Fruit fly (Drosophila melanogaster) whole organism, embryonic: ENCODE results near the gene RpS17.

ENCODE experiments used
- Abd-B ChIP-seq: fragments of 200-800 bp; sonication (Bioruptor generic); optimal IDR thresholded peaks from 2 replicates; lab custom pipeline; 2018; ENCODE audit warnings: missing biosample characterization, mild to moderate bottlenecking, missing genetic modification characterization, moderate library complexity
- Bgb ChIP-seq: fragments of 200-800 bp; sonication (Bioruptor generic); IDR thresholded peaks from 2 replicates; pipeline ENCODE4 v1.3.6; 2022; ENCODE audit warnings: missing biosample characterization, missing genetic modification characterization; ENCODE audit not compliant: partially characterized antibody
- CG10321 ChIP-seq: fragments of 200-800 bp; sonication (Bioruptor generic); IDR thresholded peaks from 2 replicates; pipeline ENCODE4 v1.3.6; 2022; ENCODE audit warnings: missing biosample characterization, missing genetic modification characterization
- CG11093 ChIP-seq: fragments of 200-800 bp; sonication (Bioruptor generic); IDR thresholded peaks from 3 replicates; pipeline ENCODE4 v1.3.6; 2022; ENCODE audit warnings: missing biosample characterization, missing genetic modification characterization
- CG14860 ChIP-seq: fragments of 200-800 bp; sonication (Bioruptor generic); IDR thresholded peaks from 3 replicates; pipeline ENCODE4 v1.3.6; 2022; ENCODE audit warnings: missing biosample characterization, missing genetic modification characterization; ENCODE audit not compliant: partially characterized antibody
- CG1602 ChIP-seq: fragments of 200-800 bp; sonication (Bioruptor generic); optimal IDR thresholded peaks from 3 replicates; lab custom pipeline; 2016; ENCODE audit warnings: missing biosample characterization, missing genetic modification characterization
- CG2129 ChIP-seq: fragments of 200-800 bp; sonication (Bioruptor generic); IDR thresholded peaks from 2 replicates; pipeline ENCODE4 v1.3.6; 2022; ENCODE audit warnings: missing biosample characterization, missing genetic modification characterization; ENCODE audit not compliant: partially characterized antibody
- CG2678 ChIP-seq: fragments of 200-800 bp; sonication (Bioruptor generic); optimal IDR thresholded peaks from 3 replicates; lab custom pipeline; 2019; ENCODE audit warnings: missing biosample characterization, mild to moderate bottlenecking, missing genetic modification characterization, moderate library complexity
- CG34376 ChIP-seq: fragments of 200-800 bp; sonication (Bioruptor generic); optimal IDR thresholded peaks from 2 replicates; lab custom pipeline; 2018; ENCODE audit warnings: missing biosample characterization, mild to moderate bottlenecking, missing genetic modification characterization
- CG4360 ChIP-seq: fragments of 200-800 bp; sonication (Bioruptor generic); IDR thresholded peaks from 2 replicates; pipeline ENCODE4 v1.3.6; 2022; ENCODE audit warnings: missing biosample characterization, missing genetic modification characterization
- CG4617 ChIP-seq: fragments of 200-800 bp; sonication (Bioruptor generic); optimal IDR thresholded peaks from 3 replicates; lab custom pipeline; 2016; ENCODE audit warnings: missing biosample characterization, missing genetic modification characterization, borderline replicate concordance
- CG5245 ChIP-seq: fragments of 200-800 bp; sonication (Bioruptor generic); optimal IDR thresholded peaks from 3 replicates; lab custom pipeline; 2016; ENCODE audit warnings: missing biosample characterization, missing genetic modification characterization
- CG7786 ChIP-seq: fragments of 200-800 bp; sonication (Bioruptor generic); optimal IDR thresholded peaks from 2 replicates; lab custom pipeline; 2016; ENCODE audit warnings: missing biosample characterization, missing genetic modification characterization
- CG8281 ChIP-seq: fragments of 200-800 bp; sonication (Bioruptor generic); optimal IDR thresholded peaks from 2 replicates; lab custom pipeline; 2018; ENCODE audit warnings: missing biosample characterization, mild to moderate bottlenecking, missing genetic modification characterization, moderate library complexity
- CG9797 ChIP-seq: fragments of 200-800 bp; sonication (Bioruptor generic); optimal IDR thresholded peaks from 3 replicates; lab custom pipeline; 2018; ENCODE audit warnings: missing biosample characterization, mild to moderate bottlenecking, missing genetic modification characterization
- CG9876 ChIP-seq: fragments of 200-800 bp; sonication (Bioruptor generic); optimal IDR thresholded peaks from 2 replicates; lab custom pipeline; 2016; ENCODE audit warnings: missing biosample characterization, missing genetic modification characterization
- CG9932 ChIP-seq: fragments of 200-800 bp; sonication (Bioruptor generic); IDR thresholded peaks from 2 replicates; pipeline ENCODE4 v1.3.6; 2022; ENCODE audit warnings: missing biosample characterization, missing genetic modification characterization
- Dad ChIP-seq: fragments of 200-800 bp; sonication (Bioruptor generic); optimal IDR thresholded peaks from 3 replicates; lab custom pipeline; 2016; ENCODE audit warnings: missing biosample characterization, missing genetic modification characterization
- Dfd ChIP-seq, 2 experiments: fragments of >200 bp; optimal IDR thresholded peaks; 2 replicates each; lab custom pipeline; 2017; ENCODE audit warnings: missing biosample characterization in 2 of 2, missing genetic modification characterization in 2 of 2
- Elba2 ChIP-seq: fragments of 200-800 bp; sonication (Bioruptor generic); optimal IDR thresholded peaks from 3 replicates; lab custom pipeline; 2016; ENCODE audit warnings: missing biosample characterization, missing genetic modification characterization
- Hmr ChIP-seq: fragments of 200-800 bp; sonication (Bioruptor generic); optimal IDR thresholded peaks from 3 replicates; lab custom pipeline; 2017; ENCODE audit warnings: mild to moderate bottlenecking, missing biosample characterization, missing genetic modification reagents, missing genetic modification characterization
- Hr78 ChIP-seq, 2 experiments: fragments of 200-800 bp in 1 of 2; fragments of >200 bp in 1 of 2; sonication (Bioruptor generic) in 1 of 2; optimal IDR thresholded peaks; 2 replicates each; lab custom pipeline; 2017 to 2019; ENCODE audit warnings: missing biosample characterization in 2 of 2, missing genetic modification characterization in 2 of 2, mild to moderate bottlenecking in 1 of 2, moderate library complexity in 1 of 2
- Lhr ChIP-seq: fragments of 200-800 bp; sonication (Bioruptor generic); optimal IDR thresholded peaks from 3 replicates; lab custom pipeline; 2017; ENCODE audit warnings: mild to moderate bottlenecking, missing biosample characterization, missing genetic modification reagents, missing genetic modification characterization
- MBD-R2 ChIP-seq: fragments of 200-800 bp; sonication (Bioruptor generic); IDR thresholded peaks from 2 replicates; pipeline ENCODE4 v1.3.6; 2022; ENCODE audit warnings: missing biosample characterization, missing genetic modification characterization
- Neu2 ChIP-seq: fragments of 200-800 bp; sonication (Bioruptor generic); optimal IDR thresholded peaks from 3 replicates; lab custom pipeline; 2016; ENCODE audit warnings: missing biosample characterization, missing genetic modification characterization, borderline replicate concordance
- Opbp ChIP-seq: fragments of 200-800 bp; sonication (Bioruptor generic); IDR thresholded peaks from 3 replicates; pipeline ENCODE4 v1.3.6; 2022; ENCODE audit warnings: missing biosample characterization, missing genetic modification characterization; ENCODE audit not compliant: partially characterized antibody
- PHDP ChIP-seq: fragments of 200-800 bp; sonication (Bioruptor generic); optimal IDR thresholded peaks from 3 replicates; lab custom pipeline; 2018; ENCODE audit warnings: missing biosample characterization, mild to moderate bottlenecking, missing genetic modification characterization, moderate library complexity
- Rfx ChIP-seq: fragments of 200-800 bp; sonication (Bioruptor generic); IDR thresholded peaks from 2 replicates; pipeline ENCODE4 v1.3.6; 2022; ENCODE audit warnings: missing biosample characterization, missing genetic modification characterization
- Scr ChIP-seq: fragments of 200-800 bp; sonication (Bioruptor generic); IDR thresholded peaks from 2 replicates; pipeline ENCODE4 v1.3.6; 2022; ENCODE audit warnings: missing biosample characterization, missing genetic modification characterization; ENCODE audit not compliant: partially characterized antibody
- Sin3A ChIP-seq: fragments of >200 bp; optimal IDR thresholded peaks from 2 replicates; lab custom pipeline; 2018
- ab ChIP-seq: fragments of 200-800 bp; sonication (Bioruptor generic); optimal IDR thresholded peaks from 2 replicates; lab custom pipeline; 2016; ENCODE audit warnings: missing biosample characterization, missing genetic modification characterization
- cad ChIP-seq: fragments of >200 bp; optimal IDR thresholded peaks from 2 replicates; lab custom pipeline; 2017; ENCODE audit warnings: missing biosample characterization, missing genetic modification characterization
- cg ChIP-seq: fragments of 200-800 bp; sonication (Bioruptor generic); optimal IDR thresholded peaks from 3 replicates; lab custom pipeline; 2019; ENCODE audit warnings: missing biosample characterization, mild to moderate bottlenecking, missing genetic modification characterization, moderate library complexity
- cwo ChIP-seq: fragments of 200-800 bp; sonication (Bioruptor generic); optimal IDR thresholded peaks from 3 replicates; lab custom pipeline; 2017; ENCODE audit warnings: missing biosample characterization, missing genetic modification characterization, mild to moderate bottlenecking, moderate library complexity, missing genetic modification reagents
- ems ChIP-seq: fragments of 200-800 bp; sonication (Bioruptor generic); optimal IDR thresholded peaks from 3 replicates; lab custom pipeline; 2016; ENCODE audit warnings: missing biosample characterization, missing genetic modification characterization
- gfzf ChIP-seq: fragments of 200-800 bp; sonication (Bioruptor generic); optimal IDR thresholded peaks from 2 replicates; lab custom pipeline; 2016; ENCODE audit warnings: missing biosample characterization, mild to moderate bottlenecking, missing genetic modification characterization, moderate library complexity
- grn ChIP-seq: fragments of 200-800 bp; sonication (Bioruptor generic); optimal IDR thresholded peaks from 3 replicates; lab custom pipeline; 2017; ENCODE audit warnings: missing biosample characterization, missing genetic modification characterization
- gsb ChIP-seq: fragments of 200-800 bp; sonication (Bioruptor generic); IDR thresholded peaks from 2 replicates; pipeline ENCODE4 v1.3.6; 2022; ENCODE audit warnings: missing biosample characterization, missing genetic modification characterization
- lab ChIP-seq: fragments of 200-800 bp; sonication (Bioruptor generic); optimal IDR thresholded peaks from 3 replicates; lab custom pipeline; 2017; ENCODE audit warnings: missing biosample characterization, missing genetic modification characterization, mild to moderate bottlenecking, moderate library complexity, missing genetic modification reagents
- mirr ChIP-seq: fragments of 200-800 bp; sonication (Bioruptor generic); optimal IDR thresholded peaks from 3 replicates; lab custom pipeline; 2018; ENCODE audit warnings: missing biosample characterization, mild to moderate bottlenecking, missing genetic modification characterization
- rib ChIP-seq: fragments of 200-800 bp; sonication (Bioruptor generic); IDR thresholded peaks from 2 replicates; pipeline ENCODE4 v1.3.6; 2022; ENCODE audit warnings: missing biosample characterization, missing genetic modification characterization
- sd ChIP-seq: fragments of 200-800 bp; sonication (Bioruptor generic); optimal IDR thresholded peaks from 3 replicates; lab custom pipeline; 2018; ENCODE audit warnings: missing biosample characterization, mild to moderate bottlenecking, missing genetic modification characterization, moderate library complexity
- sens ChIP-seq: fragments of 200-800 bp; sonication (Bioruptor generic); peaks from one replicate; lab custom pipeline; 2016; ENCODE audit warnings: missing biosample characterization, missing genetic modification characterization
- seq ChIP-seq: fragments of 200-800 bp; sonication (Bioruptor generic); IDR thresholded peaks from 2 replicates; pipeline ENCODE4 v1.3.6; 2022; ENCODE audit warnings: missing biosample characterization, missing genetic modification characterization
- slbo ChIP-seq: fragments of 200-800 bp; sonication (Bioruptor generic); IDR thresholded peaks from 2 replicates; pipeline ENCODE4 v1.3.6; 2022; ENCODE audit warnings: missing biosample characterization, missing genetic modification characterization
- sob ChIP-seq: fragments of 200-800 bp; sonication (Bioruptor generic); IDR thresholded peaks from 2 replicates; pipeline ENCODE4 v1.3.6; 2022; ENCODE audit warnings: missing biosample characterization, missing genetic modification characterization
- unpg ChIP-seq: fragments of 200-800 bp; sonication (Bioruptor generic); optimal IDR thresholded peaks from 3 replicates; lab custom pipeline; 2018; ENCODE audit warnings: missing biosample characterization, mild to moderate bottlenecking, missing genetic modification characterization, moderate library complexity
- vvl ChIP-seq: fragments of 200-800 bp; sonication (Bioruptor generic); IDR thresholded peaks from 2 replicates; pipeline ENCODE4 v1.3.6; 2022; ENCODE audit warnings: missing biosample characterization, missing genetic modification characterization
- zen ChIP-seq: fragments of 200-800 bp; sonication (Bioruptor generic); optimal IDR thresholded peaks from 3 replicates; lab custom pipeline; 2018; ENCODE audit warnings: missing biosample characterization, mild to moderate bottlenecking, missing genetic modification characterization, moderate library complexity

The RpS17 gene

DNA sequence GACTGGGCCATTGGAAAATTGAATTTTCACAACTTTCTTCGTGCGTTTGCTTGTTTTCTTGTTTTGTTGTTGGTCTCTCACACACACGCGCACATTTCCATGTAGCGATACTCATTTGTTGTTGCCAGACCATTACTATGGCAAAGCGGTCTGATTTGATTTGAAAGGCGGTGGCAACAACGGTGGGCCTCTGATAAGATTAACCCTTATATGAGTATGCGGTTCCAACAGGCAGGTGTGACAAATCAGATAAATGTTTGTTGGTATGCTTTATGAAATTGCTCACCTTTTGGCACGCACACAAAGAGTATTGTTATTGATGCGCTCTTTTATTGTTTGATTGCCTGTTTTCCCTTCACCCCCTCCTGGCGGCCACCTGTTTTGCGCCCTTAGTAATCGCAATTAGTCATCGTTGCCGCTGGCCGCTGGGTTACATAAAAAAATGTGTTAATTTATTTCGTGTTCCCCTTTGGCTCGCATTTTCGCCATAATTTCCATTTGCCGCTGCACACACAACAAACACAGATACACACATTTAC, 17.7 kb upstream of the RpS17 start (continued):
- no peak for TF ChIP-seq CG10321 (GFP tag; lab: Robert Waterston, UW)
- peak; percentile 23 for TF ChIP-seq cad (GFP tag; lab: Kevin White, UChicago)
- TF ChIP-seq MBD-R2 (GFP tag; lab: Robert Waterston, UW), result peak; percentile 7; the same call in 1 of the 2 replicates
- peak; percentile 86 for TF ChIP-seq sens (GFP tag; lab: Kevin White, UChicago)
- peak; percentile 19 for TF ChIP-seq CG2678 (tag; lab: Kevin White, UChicago)
- TF ChIP-seq CG2129 (GFP tag; lab: Robert Waterston, UW), result no peak
- no peak for TF ChIP-seq PHDP (tag; lab: Kevin White, UChicago)
- no peak for TF ChIP-seq Dad (GFP tag; lab: Kevin White, UChicago)
- TF ChIP-seq zen (tag; lab: Kevin White, UChicago), result peak; percentile 73
- no peak for TF ChIP-seq Dfd (GFP tag; optimal IDR thresholded peaks at IDR 0.05; lab: Kevin White, UChicago)
- peak; percentile 10; the same call in 1 of the 2 replicates for TF ChIP-seq Bgb (GFP tag; lab: Robert Waterston, UW)
- peak; percentile 22 for TF ChIP-seq cwo (GFP tag; lab: Kevin White, UChicago)
- TF ChIP-seq Hmr, result peak; percentile 36
- no peak for TF ChIP-seq CG5245 (GFP tag; lab: Kevin White, UChicago)
- peak; percentile 99 for TF ChIP-seq Elba2 (GFP tag; lab: Kevin White, UChicago)
- peak; percentile 85 for TF ChIP-seq CG4360 (GFP tag; lab: Robert Waterston, UW)
- no peak for TF ChIP-seq CG4617 (GFP tag; lab: Kevin White, UChicago)
- TF ChIP-seq Rfx (GFP tag; lab: Robert Waterston, UW), result peak; percentile 38
- peak; percentile 84 for TF ChIP-seq Neu2 (GFP tag; lab: Kevin White, UChicago)
- TF ChIP-seq slbo (GFP tag; lab: Robert Waterston, UW), result peak; percentile 38; the same call in 1 of the 2 replicates
- TF ChIP-seq Scr, result 0 out of 2 replicates have a peak, but pooled peaks have one; percentile 12
- TF ChIP-seq cg (GFP tag; lab: Kevin White, UChicago), result peak; percentile 90
- peak; percentile 89 for TF ChIP-seq mirr (GFP tag; lab: Kevin White, UChicago)
- peak; percentile 73 for TF ChIP-seq sd (tag; lab: Kevin White, UChicago)
- TF ChIP-seq seq (GFP tag; lab: Robert Waterston, UW), result no peak; the same call in 1 of the 2 replicates
- TF ChIP-seq grn (GFP tag; lab: Kevin White, UChicago), result peak; percentile 86
- TF ChIP-seq Hr78 (GFP tag; optimal IDR thresholded peaks at IDR 0.05; lab: Kevin White, UChicago), result peak in 1 of 2 experiments; percentile 44
- peak; percentile 55; the same call in 1 of the 2 replicates for TF ChIP-seq vvl (GFP tag; lab: Robert Waterston, UW)
- TF ChIP-seq CG34376 (GFP tag; lab: Kevin White, UChicago), result peak; percentile 79
- no peak for TF ChIP-seq CG14860 (GFP tag; lab: Robert Waterston, UW)
- TF ChIP-seq CG9876 (GFP tag; lab: Kevin White, UChicago), result no peak
- peak; percentile 48 for TF ChIP-seq CG8281 (tag; lab: Kevin White, UChicago)
- no peak for TF ChIP-seq gfzf (GFP tag; lab: Kevin White, UChicago)
- TF ChIP-seq Abd-B (GFP tag; lab: Kevin White, UChicago), result peak; percentile 6
- TF ChIP-seq CG9932 (GFP tag; lab: Robert Waterston, UW), result 0 out of 2 replicates have a peak, but pooled peaks have one; percentile 11
- TF ChIP-seq rib (GFP tag; lab: Robert Waterston, UW), result peak; percentile 23; the same call in 1 of the 2 replicates

DNA sequence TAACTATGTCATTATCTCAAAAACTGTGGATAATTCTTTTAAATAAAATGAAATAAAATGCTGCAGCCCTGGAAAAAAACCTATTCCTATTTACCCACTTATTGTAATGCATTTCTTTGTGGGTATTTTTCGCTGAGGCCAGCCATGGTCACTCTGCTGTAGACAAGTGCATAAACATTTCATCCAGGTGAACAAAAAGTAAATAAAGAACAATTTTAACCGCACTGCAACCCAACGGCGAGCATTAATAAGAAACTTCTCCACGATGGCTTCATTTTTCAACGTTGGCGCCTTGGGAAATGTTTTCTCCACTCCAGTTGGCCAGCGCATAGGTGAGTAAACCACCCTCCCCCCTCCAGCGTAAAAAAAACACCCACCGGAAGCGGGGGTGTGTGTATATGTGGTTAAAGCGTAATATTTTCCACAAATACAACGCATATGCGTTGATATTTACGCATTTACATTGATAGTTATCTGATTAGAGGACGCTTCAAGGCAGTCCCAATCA, 17.2 kb upstream of the RpS17 start, which contains the start of gene CG3529:
Gene CG3529 (plus strand): TSS at position 134 of the 508 bp plus-strand sequence.
- TF ChIP-seq Opbp (GFP tag; lab: Robert Waterston, UW) (no peak), CG7786 (GFP tag; lab: Kevin White, UChicago) (peak; percentile 8), CG1602 (peak; percentile 5), Dfd (GFP tag; optimal IDR thresholded peaks at IDR 0.05; lab: Kevin White, UChicago) (no peak), ems (peak; percentile 8), Lhr (GFP tag; lab: Kevin White, UChicago) (peak; percentile 21), CG11093 (GFP tag; lab: Robert Waterston, UW) (no peak), unpg (GFP tag; lab: Kevin White, UChicago) (no peak), lab (GFP tag; lab: Kevin White, UChicago) (peak; percentile 23), gsb (0 out of 2 replicates have a peak, but pooled peaks have one; percentile 28), ab (GFP tag; lab: Kevin White, UChicago) (no peak), CG9797 (GFP tag; lab: Kevin White, UChicago) (peak; percentile 80), sob (GFP tag; lab: Robert Waterston, UW) (no peak), Sin3A (lab: Kevin White, UChicago) (peak; percentile 25)
